Worm (Caenorhabditis elegans) whole organism, L3 larva: Measurements from ENCODE around the gene R10E11.9.

Experiments
- R02D3.7 ChIP-seq: fragments of 150-350 bp; optimal IDR thresholded peaks from 2 replicates; lab custom pipeline; 2014; ENCODE audit warnings: missing biosample characterization, missing genetic modification characterization
- sea-2 ChIP-seq: fragments of 150-350 bp; sonication (generic microtip); optimal IDR thresholded peaks from 4 replicates; lab custom pipeline; 2014; ENCODE audit warnings: missing biosample characterization, missing genetic modification reagents, missing genetic modification characterization

DNA sequence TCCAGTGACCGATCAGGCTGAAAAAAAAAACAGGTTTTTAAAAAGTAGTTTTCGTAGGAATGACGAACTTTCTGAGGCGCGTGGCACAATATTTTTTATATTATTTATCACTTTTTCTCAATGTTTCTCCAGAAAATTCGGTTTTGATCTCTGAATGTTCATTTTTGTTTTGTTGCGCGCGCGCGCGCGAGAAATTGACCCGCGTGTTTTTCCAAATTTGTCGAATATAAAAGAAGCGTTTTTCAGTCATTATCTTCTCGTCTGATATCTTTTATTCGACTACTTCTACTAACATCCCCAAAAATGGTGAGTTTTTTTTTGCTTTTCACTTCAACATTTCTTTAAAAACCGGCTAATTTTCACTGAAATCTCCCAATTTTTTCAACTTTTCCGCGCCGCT, 34.6 kb downstream of the R10E11.9 start, which contains the start of gene rmd-1:
- TF ChIP-seq sea-2 (GFP tag; lab: Kevin White, UChicago): no peak
- no peak for TF ChIP-seq R02D3.7
